Worm (Caenorhabditis elegans): ENCODE measurements around the gene ctsa-3.1.

ce11 chrII:7207649-7208048, 25.0 kb upstream of the ctsa-3.1 start:
- TF ChIP-seq him-1 (tag; optimal IDR thresholded peaks at IDR 0.05): no peak
- TF ChIP-seq W03F9.2 (tag; optimal IDR thresholded peaks at IDR 0.05): no peak

Data from whole organism, L4/young adult.